Worm (Caenorhabditis elegans) whole organism, L4 larva: ENCODE measurements around the gene ints-7.

ENCODE experiments used
- F10B5.3 ChIP-seq: sonication (generic microtip); optimal IDR thresholded peaks from 2 replicates; lab custom pipeline; 2016; ENCODE audit warnings: mild to moderate bottlenecking, missing genetic modification characterization, missing compliant biosample characterization
- F44E2.7 ChIP-seq: fragments of 200-800 bp; sonication (Bioruptor generic); IDR thresholded peaks from 2 replicates; pipeline ENCODE4 v2.1.2; 2022; ENCODE audit warnings: missing genetic modification characterization, missing compliant biosample characterization
- F49E8.2 ChIP-seq: sonication (generic microtip); optimal IDR thresholded peaks from 2 replicates; lab custom pipeline; 2016; ENCODE audit warnings: missing compliant biosample characterization, mild to moderate bottlenecking, missing genetic modification characterization, borderline replicate concordance
- T20F7.1 ChIP-seq: fragments of 200-800 bp; sonication (Bioruptor generic); optimal IDR thresholded peaks from 2 replicates; lab custom pipeline; 2018; ENCODE audit warnings: mild to moderate bottlenecking, missing genetic modification characterization, missing compliant biosample characterization
- Y48G9A.11 ChIP-seq: fragments of 200-800 bp; sonication (Bioruptor generic); IDR thresholded peaks from 2 replicates; pipeline ENCODE4 v1.3.6; 2022; ENCODE audit warnings: missing genetic modification reagents, missing genetic modification characterization, missing compliant biosample characterization
- ZK337.2 ChIP-seq: fragments of 200-800 bp; sonication (Bioruptor generic); IDR thresholded peaks from 2 replicates; pipeline ENCODE4 v1.3.6; 2022; ENCODE audit warnings: missing genetic modification reagents, missing genetic modification characterization, missing compliant biosample characterization
- ZK546.5 ChIP-seq, 2 experiments: sonication (generic microtip); optimal IDR thresholded peaks; 2 replicates each; lab custom pipeline; 2017; ENCODE audit warnings: missing biosample characterization in 2 of 2, missing genetic modification characterization in 2 of 2
- aly-2 ChIP-seq: sonication (generic microtip); optimal IDR thresholded peaks from 2 replicates; lab custom pipeline; 2018; ENCODE audit warnings: missing biosample characterization, missing genetic modification characterization
- ceh-62 ChIP-seq: sonication (generic microtip); optimal IDR thresholded peaks from 2 replicates; lab custom pipeline; 2017; ENCODE audit warnings: missing biosample characterization, missing genetic modification characterization
- ceh-82 ChIP-seq: sonication (generic microtip); optimal IDR thresholded peaks from 2 replicates; lab custom pipeline; 2017; ENCODE audit warnings: missing biosample characterization, missing genetic modification characterization
- ces-1 ChIP-seq: fragments of 150-350 bp; sonication (generic microtip); optimal IDR thresholded peaks from 4 replicates; lab custom pipeline; 2014; ENCODE audit warnings: missing biosample characterization, missing genetic modification reagents, missing genetic modification characterization
- ctbp-1 ChIP-seq: fragments of 200-800 bp; sonication (Bioruptor generic); IDR thresholded peaks from 2 replicates; pipeline ENCODE4 v1.3.6; 2022; ENCODE audit warnings: missing genetic modification reagents, missing genetic modification characterization, missing compliant biosample characterization
- daf-16 ChIP-seq, 3 experiments: sonication (generic microtip); optimal IDR thresholded peaks; 2 replicates each; lab custom pipeline; 2016 to 2017; ENCODE audit warnings: missing genetic modification characterization in 3 of 3, missing genetic modification reagents in 3 of 3, mild to moderate bottlenecking in 2 of 3, missing compliant biosample characterization in 2 of 3, missing biosample characterization in 1 of 3, moderate library complexity in 1 of 3
- daf-8 ChIP-seq: fragments of 200-800 bp; sonication (Bioruptor generic); IDR thresholded peaks from 2 replicates; pipeline ENCODE4 v1.3.6; 2022; ENCODE audit warnings: missing genetic modification characterization, missing compliant biosample characterization
- dmd-6 ChIP-seq: fragments of 200-800 bp; sonication (Bioruptor generic); IDR thresholded peaks from 2 replicates; pipeline ENCODE4 v1.3.6; 2022; ENCODE audit warnings: missing genetic modification reagents, missing genetic modification characterization, missing compliant biosample characterization
- duxl-1 ChIP-seq: sonication (generic microtip); optimal IDR thresholded peaks from 2 replicates; lab custom pipeline; 2016; ENCODE audit warnings: mild to moderate bottlenecking, missing genetic modification characterization, moderate library complexity, missing compliant biosample characterization; ENCODE audit not compliant: poor library complexity
- dve-1 ChIP-seq: sonication (generic microtip); optimal IDR thresholded peaks from 2 replicates; lab custom pipeline; 2017; ENCODE audit warnings: antibody characterized with exemption, mild to moderate bottlenecking, missing genetic modification characterization, missing compliant biosample characterization; ENCODE audit not compliant: insufficient read depth
- egl-27 ChIP-seq: sonication (generic microtip); optimal IDR thresholded peaks from 3 replicates; lab custom pipeline; 2017; ENCODE audit warnings: missing biosample characterization, missing genetic modification reagents, missing genetic modification characterization
- egl-43 ChIP-seq: fragments of 200-800 bp; sonication (Bioruptor generic); IDR thresholded peaks from 2 replicates; pipeline ENCODE4 v1.3.6; 2022; ENCODE audit warnings: missing genetic modification reagents, missing genetic modification characterization, missing compliant biosample characterization
- fkh-10 ChIP-seq: fragments of 150-350 bp; optimal IDR thresholded peaks from 2 replicates; lab custom pipeline; 2014; ENCODE audit warnings: missing biosample characterization, missing genetic modification reagents, missing genetic modification characterization
- gei-8 ChIP-seq: fragments of 200-800 bp; sonication (Bioruptor generic); optimal IDR thresholded peaks from 2 replicates; lab custom pipeline; 2018; ENCODE audit warnings: mild to moderate bottlenecking, missing genetic modification characterization, missing compliant biosample characterization
- hif-1 ChIP-seq, 2 experiments: sonication (generic microtip); optimal IDR thresholded peaks; 2 replicates each; lab custom pipeline; 2016 to 2017; ENCODE audit warnings: missing compliant biosample characterization in 2 of 2, missing genetic modification characterization in 2 of 2, missing genetic modification reagents in 2 of 2, missing genotype in 2 of 2, mild to moderate bottlenecking in 1 of 2
- hlh-11 ChIP-seq: fragments of 200-800 bp; sonication (Bioruptor generic); optimal IDR thresholded peaks from 2 replicates; lab custom pipeline; 2018; ENCODE audit warnings: mild to moderate bottlenecking, missing genetic modification characterization, missing compliant biosample characterization
- lin-13 ChIP-seq: fragments of 150-350 bp; optimal IDR thresholded peaks from 2 replicates; lab custom pipeline; 2014; ENCODE audit warnings: missing biosample characterization, missing genetic modification reagents, missing genetic modification characterization
- lin-29 ChIP-seq: fragments of 200-800 bp; sonication (Bioruptor generic); IDR thresholded peaks from 2 replicates; pipeline ENCODE4 v1.3.6; 2022; ENCODE audit warnings: missing genetic modification reagents, missing genetic modification characterization, missing compliant biosample characterization
- lin-38 ChIP-seq: fragments of 200-800 bp; sonication (Bioruptor generic); IDR thresholded peaks from 2 replicates; pipeline ENCODE4 v1.3.6; 2022; ENCODE audit warnings: missing genetic modification reagents, missing genetic modification characterization, missing compliant biosample characterization
- lin-39 ChIP-seq: fragments of 150-350 bp; optimal IDR thresholded peaks from 2 replicates; lab custom pipeline; 2014; ENCODE audit warnings: missing biosample characterization, missing genetic modification reagents, missing genetic modification characterization
- lir-3 ChIP-seq: sonication (generic microtip); optimal IDR thresholded peaks from 2 replicates; lab custom pipeline; 2016; ENCODE audit warnings: mild to moderate bottlenecking, missing genetic modification characterization, missing compliant biosample characterization
- lsy-2 ChIP-seq, 2 experiments: fragments of 150-350 bp in 1 of 2; sonication (generic microtip) in 1 of 2; optimal IDR thresholded peaks; 2 replicates each; lab custom pipeline; 2014 to 2017; ENCODE audit warnings: missing biosample characterization in 2 of 2, missing genetic modification characterization in 2 of 2
- mdt-29 ChIP-seq: fragments of 200-800 bp; sonication (Bioruptor generic); IDR thresholded peaks from 2 replicates; pipeline ENCODE4 v1.3.6; 2022; ENCODE audit warnings: missing genetic modification reagents, missing genetic modification characterization, missing compliant biosample characterization
- mes-2 ChIP-seq: sonication (generic microtip); optimal IDR thresholded peaks from 2 replicates; lab custom pipeline; 2016; ENCODE audit warnings: missing genotype, mild to moderate bottlenecking, missing genetic modification characterization, missing compliant biosample characterization; ENCODE audit not compliant: poor library complexity, severe bottlenecking
- nhr-11 ChIP-seq: fragments of 150-350 bp; optimal IDR thresholded peaks from 2 replicates; lab custom pipeline; 2014; ENCODE audit warnings: missing biosample characterization, missing genetic modification characterization
- nhr-48 ChIP-seq: sonication (generic microtip); optimal IDR thresholded peaks from 2 replicates; lab custom pipeline; 2016; ENCODE audit warnings: mild to moderate bottlenecking, missing genetic modification characterization, missing compliant biosample characterization
- nhr-76 ChIP-seq: fragments of 150-350 bp; optimal IDR thresholded peaks from 2 replicates; lab custom pipeline; 2014; ENCODE audit warnings: missing biosample characterization, missing genetic modification characterization
- pqm-1 ChIP-seq: sonication (generic microtip); optimal IDR thresholded peaks from 2 replicates; lab custom pipeline; 2017; ENCODE audit warnings: missing biosample characterization, missing genetic modification characterization
- rbr-2 ChIP-seq: sonication (generic microtip); optimal IDR thresholded peaks from 2 replicates; lab custom pipeline; 2016; ENCODE audit warnings: missing genotype, missing genetic modification characterization, missing compliant biosample characterization
- set-16 ChIP-seq: fragments of 200-800 bp; sonication (Bioruptor generic); IDR thresholded peaks from 2 replicates; pipeline ENCODE4 v1.3.6; 2022; ENCODE audit warnings: missing genetic modification reagents, missing genetic modification characterization, missing compliant biosample characterization
- skn-1 ChIP-seq: fragments of 150-350 bp; optimal IDR thresholded peaks from 2 replicates; lab custom pipeline; 2014; ENCODE audit warnings: missing biosample characterization, missing genetic modification characterization
- snpc-1.2 ChIP-seq: fragments of 200-800 bp; sonication (Bioruptor generic); IDR thresholded peaks from 2 replicates; pipeline ENCODE4 v1.3.6; 2022; ENCODE audit warnings: missing genetic modification reagents, missing genetic modification characterization, missing compliant biosample characterization
- spr-1 ChIP-seq: sonication (generic microtip); optimal IDR thresholded peaks from 2 replicates; lab custom pipeline; 2016; ENCODE audit warnings: mild to moderate bottlenecking, missing genetic modification characterization, missing compliant biosample characterization
- unc-130 ChIP-seq: sonication (generic microtip); optimal IDR thresholded peaks from 2 replicates; lab custom pipeline; 2016; ENCODE audit warnings: missing genetic modification reagents, missing genetic modification characterization, missing compliant biosample characterization
- unc-39 ChIP-seq: sonication (generic microtip); optimal IDR thresholded peaks from 2 replicates; lab custom pipeline; 2017; ENCODE audit warnings: missing biosample characterization, missing genetic modification characterization
- zfp-3 ChIP-seq: fragments of 200-800 bp; sonication (Bioruptor generic); conservative IDR thresholded peaks from 2 replicates; pipeline ENCODE4 v1.3.6; 2022; ENCODE audit warnings: missing genetic modification reagents, missing genetic modification characterization, missing compliant biosample characterization

The ints-7 gene

DNA sequence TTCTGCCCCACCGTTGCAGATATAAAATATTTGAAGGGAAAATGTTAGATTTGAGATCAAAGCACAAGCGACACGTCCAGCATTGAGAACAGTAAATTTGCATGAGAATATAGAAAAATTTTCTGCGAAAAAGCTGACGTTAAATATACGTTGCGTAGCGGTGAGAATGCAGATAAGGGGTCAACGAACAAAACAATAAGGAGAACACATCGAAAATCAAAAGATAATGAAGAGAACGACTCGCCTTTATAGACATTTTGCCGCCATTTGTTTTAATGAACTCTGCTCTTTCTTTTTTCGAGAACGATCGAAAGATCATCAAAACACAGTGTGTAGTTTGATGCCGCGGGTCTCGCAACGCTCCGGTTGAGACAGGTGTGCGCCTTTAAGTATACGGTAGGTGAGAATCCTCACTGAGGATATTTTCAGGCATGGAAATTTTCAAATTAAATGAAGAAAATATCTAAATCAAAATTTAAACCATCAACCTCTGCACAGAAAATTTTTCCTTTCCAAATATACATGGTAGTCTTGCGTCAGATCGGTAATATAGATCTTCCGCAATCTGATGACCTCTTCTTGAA is 13.6 kb downstream of the ints-7 start:
- no peak for TF ChIP-seq ceh-62
- no peak for TF ChIP-seq zfp-3 (GFP tag; lab: Robert Waterston, UW)
- TF ChIP-seq skn-1 (tag; lab: Kevin White, UChicago): no peak
- TF ChIP-seq T20F7.1: no peak
- TF ChIP-seq daf-16 (GFP tag; optimal IDR thresholded peaks at IDR 0.05; lab: Kevin White, UChicago): no peak
- peak; percentile 54 for TF ChIP-seq daf-16 (tag; optimal IDR thresholded peaks at IDR 0.05; lab: Kevin White, UChicago)
- TF ChIP-seq ZK337.2 (GFP tag; lab: Robert Waterston, UW): no peak
- no peak for TF ChIP-seq fkh-10 (GFP tag; lab: Kevin White, UChicago)
- peak in 1 of 2 experiments; percentile 36 for TF ChIP-seq lsy-2 (tag; optimal IDR thresholded peaks at IDR 0.05; lab: Kevin White, UChicago)
- TF ChIP-seq F49E8.2: peak; percentile 71
- no peak for TF ChIP-seq egl-43 (GFP tag; lab: Robert Waterston, UW)
- no peak for TF ChIP-seq F10B5.3 (tag; lab: Kevin White, UChicago)
- TF ChIP-seq ZK546.5 (tag; optimal IDR thresholded peaks at IDR 0.05; lab: Kevin White, UChicago): no peak
- TF ChIP-seq snpc-1.2 (GFP tag; lab: Robert Waterston, UW): 0 out of 2 replicates have a peak, but pooled peaks have one; percentile 23
- 0 out of 2 replicates have a peak, but pooled peaks have one; percentile 23 for TF ChIP-seq mdt-29 (GFP tag; lab: Robert Waterston, UW)
- no peak for TF ChIP-seq ctbp-1 (GFP tag; lab: Robert Waterston, UW)
- TF ChIP-seq ces-1 (GFP tag; lab: Kevin White, UChicago): no peak
- TF ChIP-seq nhr-48 (tag; lab: Kevin White, UChicago): peak; percentile 41
- TF ChIP-seq lin-13 (GFP tag; lab: Kevin White, UChicago): no peak
- TF ChIP-seq unc-39 (tag; lab: Kevin White, UChicago): no peak
- no peak for TF ChIP-seq spr-1 (tag; lab: Kevin White, UChicago)
- peak; percentile 4 for TF ChIP-seq dve-1
- no peak for TF ChIP-seq nhr-76 (tag; lab: Kevin White, UChicago)
- no peak for TF ChIP-seq hif-1 (tag; optimal IDR thresholded peaks at IDR 0.05; lab: Kevin White, UChicago)
- no peak for TF ChIP-seq lin-29 (GFP tag; lab: Robert Waterston, UW)
- TF ChIP-seq pqm-1 (tag; lab: Kevin White, UChicago): peak; percentile 4
- no peak for TF ChIP-seq nhr-11
- TF ChIP-seq aly-2 (tag; lab: Kevin White, UChicago): no peak
- TF ChIP-seq lin-38: peak; percentile 63
- peak; percentile 29 for TF ChIP-seq hlh-11 (tag; lab: Kevin White, UChicago)
- no peak for TF ChIP-seq F44E2.7
- no peak for TF ChIP-seq rbr-2 (tag; lab: Kevin White, UChicago)
- TF ChIP-seq Y48G9A.11 (GFP tag; lab: Robert Waterston, UW): 0 out of 2 replicates have a peak, but pooled peaks have one; percentile 22
- TF ChIP-seq dmd-6 (GFP tag; lab: Robert Waterston, UW): peak; percentile 45; the same call in 1 of the 2 replicates
- no peak for TF ChIP-seq daf-8
- TF ChIP-seq set-16 (GFP tag; lab: Robert Waterston, UW): no peak
- TF ChIP-seq gei-8 (GFP tag; lab: Kevin White, UChicago): no peak
- no peak for TF ChIP-seq mes-2 (tag; lab: Kevin White, UChicago)
- TF ChIP-seq unc-130: peak; percentile 11
- TF ChIP-seq ceh-82 (tag; lab: Kevin White, UChicago): no peak
- TF ChIP-seq lin-39 (tag; lab: Kevin White, UChicago): no peak
- no peak for TF ChIP-seq egl-27 (tag; lab: Kevin White, UChicago)
- no peak for TF ChIP-seq duxl-1
- TF ChIP-seq lir-3: no peak
